Fruit fly (Drosophila melanogaster): ENCODE measurements around the gene CG34179.

Gene CG34179

dm6 chr2L:6020535-6020934 lies 28.0 kb downstream of the CG34179 start, which contains the start of gene CG13996:
TSS of gene CG13996 (plus strand) at chr2L:6020835.
- TF ChIP-seq CG17801 (GFP tag; optimal IDR thresholded peaks at IDR 0.05; ENCODE audit: partially characterized antibody), result no peak

dm6 chr2L:6019352-6020131 lies 29.0 kb downstream of the CG34179 start, which contains the start of gene H2.0:
TSS of gene H2.0 (minus strand) at chr2L:6019402.
- TF ChIP-seq CG17801 (GFP tag; optimal IDR thresholded peaks at IDR 0.05; ENCODE audit: partially characterized antibody), result no peak

dm6 chr2L:6013071-6013417 lies 35.5 kb downstream of the CG34179 start:
- no peak for TF ChIP-seq CG17801 (GFP tag; optimal IDR thresholded peaks at IDR 0.05; ENCODE audit: partially characterized antibody)

- peak; percentile 68 for TF ChIP-seq CG17801 (GFP tag; optimal IDR thresholded peaks at IDR 0.05; ENCODE audit: partially characterized antibody)
These were observed 36.0 kb downstream of the CG34179 start, which contains the start of gene CG9098 for dm6 chr2L:6012303-6013070. TSS of gene CG9098 (minus strand) at chr2L:6012338.

- TF ChIP-seq CG17801 (GFP tag; optimal IDR thresholded peaks at IDR 0.05; ENCODE audit: partially characterized antibody), result no peak
These were observed 41.8 kb downstream of the CG34179 start, which contains the start of gene Gal for dm6 chr2L:6006508-6007232. TSS of gene Gal (minus strand) at chr2L:6006827.

dm6 chr2L:6000065-6000464 lies 48.4 kb downstream of the CG34179 start, which contains the start of gene Tsp26A:
TSS of gene Tsp26A (plus strand) at chr2L:6000228.
- TF ChIP-seq CG17801 (GFP tag; optimal IDR thresholded peaks at IDR 0.05; ENCODE audit: partially characterized antibody), result no peak

dm6 chr2L:5999247-5999646 lies 49.3 kb downstream of the CG34179 start, which contains the start of gene Kdm5:
TSS of gene Kdm5 (minus strand) at chr2L:5999501.
- peak; percentile 22 for TF ChIP-seq CG17801 (GFP tag; optimal IDR thresholded peaks at IDR 0.05; ENCODE audit: partially characterized antibody)

dm6 chr2L:5998383-5998782 lies 50.1 kb downstream of the CG34179 start:
- no peak for TF ChIP-seq CG17801 (GFP tag; optimal IDR thresholded peaks at IDR 0.05; ENCODE audit: partially characterized antibody)

- TF ChIP-seq CG17801 (GFP tag; optimal IDR thresholded peaks at IDR 0.05; ENCODE audit: partially characterized antibody), result no peak
These were observed 50.8 kb downstream of the CG34179 start for dm6 chr2L:5997609-5998229.
